Worm (Caenorhabditis elegans): ENCODE data around the gene B0432.7.

B0432.7 gene

ce11 chrII:221212-221611, 52.6 kb downstream of the B0432.7 start (continued):
- TF ChIP-seq sup-37 (GFP tag; optimal IDR thresholded peaks at IDR 0.05) (no peak), mep-1 (tag; optimal IDR thresholded peaks at IDR 0.05) (peak; percentile 77), nhr-77 (tag; optimal IDR thresholded peaks at IDR 0.05) (peak; percentile 25), dpl-1 (GFP tag; optimal IDR thresholded peaks at IDR 0.05) (peak; percentile 58 to 78 (median 72)), fkh-4 (tag; optimal IDR thresholded peaks at IDR 0.05; ENCODE audit: borderline replicate concordance) (no peak), nhr-71 (tag; optimal IDR thresholded peaks at IDR 0.05) (peak; percentile 90), dsc-1 (tag; optimal IDR thresholded peaks at IDR 0.05) (peak; percentile 48), zip-4 (GFP tag; optimal IDR thresholded peaks at IDR 0.05) (no peak), pqm-1 (tag; optimal IDR thresholded peaks at IDR 0.05) (no peak), nhr-19 (GFP tag; conservative IDR thresholded peaks at IDR 0.05) (peak; percentile 70), vab-15 (tag; optimal IDR thresholded peaks at IDR 0.05) (peak; percentile 20), ceh-88 (GFP tag; IDR thresholded peaks at IDR 0.05) (no peak), lin-14 (GFP tag; optimal IDR thresholded peaks at IDR 0.05) (peak; percentile 96), nhr-85 (tag) (peak; percentile 93), unc-86 (tag; optimal IDR thresholded peaks at IDR 0.05) (peak; percentile 68), ztf-11 (tag; optimal IDR thresholded peaks at IDR 0.05) (peak in 1 of 2 experiments; percentile 62), unc-98 (GFP tag; IDR thresholded peaks at IDR 0.05) (no peak), tbx-2 (tag; optimal IDR thresholded peaks at IDR 0.05) (peak; percentile 81)

ce11 chrII:220602-221001, 53.2 kb downstream of the B0432.7 start, which contains the start of gene ubxn-3:
Gene ubxn-3 (minus strand): TSS chrII:220667.
- no peak for TF ChIP-seq ets-5 (GFP tag; IDR thresholded peaks at IDR 0.05)
- TF ChIP-seq efl-1 (optimal IDR thresholded peaks at IDR 0.05) = no peak
- no peak for TF ChIP-seq efl-1 (GFP tag; optimal IDR thresholded peaks at IDR 0.05 in 1 of 2)
- peak; percentile 87 for TF ChIP-seq skn-1 (tag; optimal IDR thresholded peaks at IDR 0.05)

- no peak for TF ChIP-seq snu-23 (GFP tag; optimal IDR thresholded peaks at IDR 0.05)
- no peak for TF ChIP-seq unc-86 (tag; optimal IDR thresholded peaks at IDR 0.05)
- TF ChIP-seq efl-3 (GFP tag; optimal IDR thresholded peaks at IDR 0.05) = no peak
- TF ChIP-seq dsc-1 (tag; optimal IDR thresholded peaks at IDR 0.05) = no peak
- no peak for TF ChIP-seq jun-1 (tag; optimal IDR thresholded peaks at IDR 0.05)
- no peak for TF ChIP-seq efl-1 (optimal IDR thresholded peaks at IDR 0.05)
- TF ChIP-seq efl-1 (GFP tag; optimal IDR thresholded peaks at IDR 0.05 in 1 of 2) = peak in 1 of 2 experiments; percentile 56
- no peak for TF ChIP-seq lin-35 (GFP tag; optimal IDR thresholded peaks at IDR 0.05)
Observed at ce11 chrII:219846-220503, 53.8 kb downstream of the B0432.7 start.

ce11 chrII:217308-217707, 56.5 kb downstream of the B0432.7 start:
- TF ChIP-seq hlh-4 (tag; optimal IDR thresholded peaks at IDR 0.05) = no peak
- peak; percentile 25 for TF ChIP-seq nhr-85 (tag)

ce11 chrII:216598-216997, 57.2 kb downstream of the B0432.7 start, which contains the start of gene F48A11.4:
Gene F48A11.4 (minus strand): TSS chrII:216621.
- TF ChIP-seq tlp-1 (tag; optimal IDR thresholded peaks at IDR 0.05) (no peak), lin-39 (tag; optimal IDR thresholded peaks at IDR 0.05) (peak; percentile 95), grh-1 (GFP tag; IDR thresholded peaks at IDR 0.05) (peak; percentile 90), ztf-4 (tag; optimal IDR thresholded peaks at IDR 0.05) (peak; percentile 89), unc-98 (GFP tag; IDR thresholded peaks at IDR 0.05) (peak; percentile 78), snpc-4 (tag; optimal IDR thresholded peaks at IDR 0.05) (peak; percentile 67), ceh-63 (GFP tag; optimal IDR thresholded peaks at IDR 0.05) (no peak), nhr-237 (tag; optimal IDR thresholded peaks at IDR 0.05) (peak; percentile 82), nhr-19 (GFP tag; conservative IDR thresholded peaks at IDR 0.05) (peak; percentile 95), nhr-84 (tag; optimal IDR thresholded peaks at IDR 0.05) (no peak), lin-35 (GFP tag; optimal IDR thresholded peaks at IDR 0.05) (peak; percentile 100), swsn-7 (tag; optimal IDR thresholded peaks at IDR 0.05) (peak; percentile 95), sup-37 (GFP tag; optimal IDR thresholded peaks at IDR 0.05) (peak; percentile 90), lin-13 (GFP tag; optimal IDR thresholded peaks at IDR 0.05) (peak; percentile 90), ztf-11 (tag; optimal IDR thresholded peaks at IDR 0.05) (peak; percentile 67 to 86), tbx-2 (tag; optimal IDR thresholded peaks at IDR 0.05) (peak; percentile 96), mef-2 (tag; optimal IDR thresholded peaks at IDR 0.05) (peak; percentile 60), fkh-8 (tag; optimal IDR thresholded peaks at IDR 0.05) (peak; percentile 95), ceh-90 (tag; optimal IDR thresholded peaks at IDR 0.05) (peak; percentile 73), unc-86 (tag; optimal IDR thresholded peaks at IDR 0.05) (peak; percentile 93), efl-3 (GFP tag; optimal IDR thresholded peaks at IDR 0.05) (peak; percentile 64), nhr-47 (tag; optimal IDR thresholded peaks at IDR 0.05) (peak; percentile 98), nhr-77 (tag; optimal IDR thresholded peaks at IDR 0.05) (peak; percentile 93), ama-1 (optimal IDR thresholded peaks at IDR 0.05) (peak; percentile 86), elt-3 (tag; optimal IDR thresholded peaks at IDR 0.05) (peak in 4 of 6 experiments; percentile 69 to 93 (median 84)), alr-1 (tag; optimal IDR thresholded peaks at IDR 0.05; ENCODE audit: borderline replicate concordance) (no peak)

Measured in whole organism, L1 larva.